Fruit fly (Drosophila melanogaster) whole organism, embryonic: Measurements from ENCODE around the gene CG3515.

Experiments
- ATbp ChIP-seq: fragments of 200-800 bp; sonication (Bioruptor generic); optimal IDR thresholded peaks from 2 replicates; lab custom pipeline; 2017; ENCODE audit warnings: missing biosample characterization, mild to moderate bottlenecking, missing genetic modification characterization, missing genetic modification reagents
- Ada2b ChIP-seq: fragments of 200-800 bp; sonication (Bioruptor generic); IDR thresholded peaks from 2 replicates; pipeline ENCODE4 v1.3.6; 2022; ENCODE audit warnings: missing biosample characterization, missing genetic modification characterization
- Atf-2 ChIP-seq: fragments of 200-800 bp; sonication (Bioruptor generic); optimal IDR thresholded peaks from 2 replicates; lab custom pipeline; 2016; ENCODE audit warnings: missing biosample characterization, missing genetic modification characterization
- Atf6 ChIP-seq: fragments of 200-800 bp; sonication (Bioruptor generic); IDR thresholded peaks from 2 replicates; pipeline ENCODE4 v1.3.6; 2022; ENCODE audit warnings: missing biosample characterization, missing genetic modification characterization
- CG10147 ChIP-seq: fragments of 200-800 bp; sonication (Bioruptor generic); optimal IDR thresholded peaks from 2 replicates; lab custom pipeline; 2019; ENCODE audit warnings: missing biosample characterization, mild to moderate bottlenecking, missing genetic modification characterization, moderate library complexity
- CG1024 ChIP-seq: fragments of 200-800 bp; sonication (Bioruptor generic); IDR thresholded peaks from 2 replicates; pipeline ENCODE4 v1.3.6; 2022; ENCODE audit warnings: missing biosample characterization, missing genetic modification characterization
- CG11695 ChIP-seq: fragments of 200-800 bp; sonication (Bioruptor generic); IDR thresholded peaks from 3 replicates; pipeline ENCODE4 v1.3.6; 2022; ENCODE audit warnings: missing biosample characterization, missing genetic modification characterization
- CG13296 ChIP-seq: fragments of 200-800 bp; sonication (Bioruptor generic); optimal IDR thresholded peaks from 3 replicates; lab custom pipeline; 2018; ENCODE audit warnings: missing biosample characterization, mild to moderate bottlenecking, missing genetic modification characterization
- CG13424 ChIP-seq: fragments of 200-800 bp; sonication (Bioruptor generic); optimal IDR thresholded peaks from 2 replicates; lab custom pipeline; 2019; ENCODE audit warnings: missing biosample characterization, mild to moderate bottlenecking, missing genetic modification characterization, moderate library complexity
- CG13894 ChIP-seq: fragments of 200-800 bp; sonication (Bioruptor generic); optimal IDR thresholded peaks from 3 replicates; lab custom pipeline; 2018; ENCODE audit warnings: missing biosample characterization, mild to moderate bottlenecking, missing genetic modification characterization, moderate library complexity
- CG17568 ChIP-seq: fragments of 200-800 bp; sonication (Bioruptor generic); optimal IDR thresholded peaks from 2 replicates; lab custom pipeline; 2018; ENCODE audit warnings: missing biosample characterization, mild to moderate bottlenecking, missing genetic modification characterization, moderate library complexity
- CG2120 ChIP-seq: fragments of 200-800 bp; sonication (Bioruptor generic); optimal IDR thresholded peaks from 3 replicates; lab custom pipeline; 2016; ENCODE audit warnings: missing biosample characterization, missing genetic modification characterization
- CG31365 ChIP-seq: fragments of 200-800 bp; sonication (Bioruptor generic); optimal IDR thresholded peaks from 2 replicates; lab custom pipeline; 2018; ENCODE audit warnings: missing biosample characterization, mild to moderate bottlenecking, missing genetic modification characterization
- CG31441 ChIP-seq: fragments of 200-800 bp; sonication (Bioruptor generic); IDR thresholded peaks from 2 replicates; pipeline ENCODE4 v1.3.6; 2022; ENCODE audit warnings: missing biosample characterization, missing genetic modification characterization
- CG34422 ChIP-seq: fragments of 200-800 bp; sonication (Bioruptor generic); IDR thresholded peaks from 3 replicates; pipeline ENCODE4 v1.3.6; 2022; ENCODE audit warnings: missing biosample characterization, missing genetic modification characterization
- CG4282 ChIP-seq: fragments of 200-800 bp; sonication (Bioruptor generic); optimal IDR thresholded peaks from 2 replicates; lab custom pipeline; 2016; ENCODE audit warnings: missing biosample characterization, missing genetic modification characterization
- CG7556 ChIP-seq: fragments of 200-800 bp; sonication (Bioruptor generic); optimal IDR thresholded peaks from 2 replicates; lab custom pipeline; 2017; ENCODE audit warnings: missing biosample characterization, mild to moderate bottlenecking, missing genetic modification characterization
- CoRest ChIP-seq: fragments of 200-800 bp; sonication (Bioruptor generic); optimal IDR thresholded peaks from 3 replicates; lab custom pipeline; 2018; ENCODE audit warnings: missing biosample characterization, mild to moderate bottlenecking, missing genetic modification characterization, moderate library complexity
- Elba2 ChIP-seq: fragments of 200-800 bp; sonication (Bioruptor generic); optimal IDR thresholded peaks from 3 replicates; lab custom pipeline; 2016; ENCODE audit warnings: missing biosample characterization, missing genetic modification characterization
- Fer1 ChIP-seq: fragments of 200-800 bp; sonication (Bioruptor generic); optimal IDR thresholded peaks from 2 replicates; lab custom pipeline; 2017; ENCODE audit warnings: missing biosample characterization, mild to moderate bottlenecking, missing genetic modification characterization
- NFAT ChIP-seq: fragments of 200-800 bp; sonication (Bioruptor generic); IDR thresholded peaks from 2 replicates; pipeline ENCODE4 v1.3.6; 2022; ENCODE audit warnings: missing biosample characterization, missing genetic modification characterization
- PHDP ChIP-seq: fragments of 200-800 bp; sonication (Bioruptor generic); optimal IDR thresholded peaks from 3 replicates; lab custom pipeline; 2018; ENCODE audit warnings: missing biosample characterization, mild to moderate bottlenecking, missing genetic modification characterization, moderate library complexity
- Ptx1 ChIP-seq: fragments of 200-800 bp; sonication (Bioruptor generic); IDR thresholded peaks from 2 replicates; pipeline ENCODE4 v1.3.6; 2022; ENCODE audit warnings: missing biosample characterization, missing genetic modification characterization
- Scr ChIP-seq: fragments of 200-800 bp; sonication (Bioruptor generic); IDR thresholded peaks from 2 replicates; pipeline ENCODE4 v1.3.6; 2022; ENCODE audit warnings: missing biosample characterization, missing genetic modification characterization; ENCODE audit not compliant: partially characterized antibody
- Sin3A ChIP-seq: fragments of >200 bp; optimal IDR thresholded peaks from 2 replicates; lab custom pipeline; 2018
- Spps ChIP-seq: fragments of 200-800 bp; sonication (Bioruptor generic); optimal IDR thresholded peaks from 2 replicates; lab custom pipeline; 2018; ENCODE audit warnings: missing biosample characterization, mild to moderate bottlenecking, missing genetic modification characterization
- Xrp1 ChIP-seq: fragments of 200-800 bp; sonication (Bioruptor generic); IDR thresholded peaks from 2 replicates; pipeline ENCODE4 v1.3.6; 2022; ENCODE audit warnings: missing biosample characterization, missing genetic modification characterization
- amos ChIP-seq: fragments of 200-800 bp; sonication (Bioruptor generic); IDR thresholded peaks from 2 replicates; pipeline ENCODE4 v1.3.6; 2022; ENCODE audit warnings: missing biosample characterization, missing genetic modification characterization; ENCODE audit not compliant: partially characterized antibody
- bigmax ChIP-seq: fragments of 200-800 bp; sonication (Bioruptor generic); optimal IDR thresholded peaks from 2 replicates; lab custom pipeline; 2018; ENCODE audit warnings: missing biosample characterization, mild to moderate bottlenecking, missing genetic modification characterization
- btn ChIP-seq: fragments of 200-800 bp; sonication (Bioruptor generic); optimal IDR thresholded peaks from 2 replicates; lab custom pipeline; 2016; ENCODE audit warnings: missing biosample characterization, missing genetic modification characterization
- chm ChIP-seq: fragments of 200-800 bp; sonication (Bioruptor generic); IDR thresholded peaks from 2 replicates; pipeline ENCODE4 v1.3.6; 2022; ENCODE audit warnings: missing biosample characterization, missing genetic modification characterization
- da ChIP-seq: fragments of 200-800 bp; sonication (Bioruptor generic); optimal IDR thresholded peaks from 2 replicates; lab custom pipeline; 2016; ENCODE audit warnings: missing biosample characterization, missing genetic modification characterization
- exex ChIP-seq: fragments of 200-800 bp; sonication (Bioruptor generic); optimal IDR thresholded peaks from 4 replicates; lab custom pipeline; 2018; ENCODE audit warnings: missing biosample characterization, mild to moderate bottlenecking, missing genetic modification characterization, moderate library complexity
- gem ChIP-seq: fragments of 200-800 bp; sonication (Bioruptor generic); optimal IDR thresholded peaks from 2 replicates; lab custom pipeline; 2019; ENCODE audit warnings: missing biosample characterization, mild to moderate bottlenecking, missing genetic modification characterization, moderate library complexity
- grn ChIP-seq: fragments of 200-800 bp; sonication (Bioruptor generic); optimal IDR thresholded peaks from 3 replicates; lab custom pipeline; 2017; ENCODE audit warnings: missing biosample characterization, missing genetic modification characterization
- gsb-n ChIP-seq: fragments of 200-800 bp; sonication (Bioruptor generic); optimal IDR thresholded peaks from 3 replicates; lab custom pipeline; 2018; ENCODE audit warnings: missing biosample characterization, mild to moderate bottlenecking, missing genetic modification characterization
- ham ChIP-seq: fragments of 200-800 bp; sonication (Bioruptor generic); IDR thresholded peaks from 2 replicates; pipeline ENCODE4 v1.3.6; 2022; ENCODE audit warnings: missing biosample characterization, missing genetic modification characterization
- hkb ChIP-seq, 2 experiments: fragments of 200-800 bp in 1 of 2; fragments of >200 bp in 1 of 2; sonication (Bioruptor generic) in 1 of 2; IDR thresholded peaks in 1 of 2; optimal IDR thresholded peaks in 1 of 2; 2 replicates each; pipeline versions ENCODE4 v1.3.6 to Lab custom; 2017 to 2022; ENCODE audit warnings: missing biosample characterization in 1 of 2, missing genetic modification characterization in 1 of 2
- hth ChIP-seq: fragments of >200 bp; optimal IDR thresholded peaks from 2 replicates; lab custom pipeline; 2017; ENCODE audit warnings: inconsistent platforms
- jing ChIP-seq: fragments of 200-800 bp; sonication (Bioruptor generic); optimal IDR thresholded peaks from 2 replicates; lab custom pipeline; 2018; ENCODE audit warnings: missing biosample characterization, mild to moderate bottlenecking, missing genetic modification characterization
- lilli ChIP-seq: fragments of 200-800 bp; sonication (Bioruptor generic); optimal IDR thresholded peaks from 3 replicates; lab custom pipeline; 2016; ENCODE audit warnings: missing biosample characterization, missing genetic modification characterization
- lmd ChIP-seq: fragments of 200-800 bp; sonication (Bioruptor generic); IDR thresholded peaks from 2 replicates; pipeline ENCODE4 v1.3.6; 2022; ENCODE audit warnings: missing biosample characterization, missing genetic modification characterization
- mirr ChIP-seq: fragments of 200-800 bp; sonication (Bioruptor generic); optimal IDR thresholded peaks from 3 replicates; lab custom pipeline; 2018; ENCODE audit warnings: missing biosample characterization, mild to moderate bottlenecking, missing genetic modification characterization
- org-1 ChIP-seq: fragments of 200-800 bp; sonication (Bioruptor generic); optimal IDR thresholded peaks from 2 replicates; lab custom pipeline; 2017; ENCODE audit warnings: missing biosample characterization, missing genetic modification characterization
- pan ChIP-seq, 4 experiments: fragments of >200 bp in 3 of 4; fragments of 200-800 bp in 1 of 4; sonication (Bioruptor generic) in 1 of 4; optimal IDR thresholded peaks in 3 of 4; IDR thresholded peaks in 1 of 4; 2 replicates each; pipeline versions ENCODE4 v1.3.6 to Lab custom; 2017 to 2022; ENCODE audit warnings: missing biosample characterization in 2 of 4, missing genetic modification characterization in 2 of 4, mixed read lengths in 1 of 4
- pfk ChIP-seq: fragments of 200-800 bp; sonication (Bioruptor generic); optimal IDR thresholded peaks from 2 replicates; lab custom pipeline; 2018; ENCODE audit warnings: missing biosample characterization, mild to moderate bottlenecking, missing genetic modification characterization, moderate library complexity
- psq ChIP-seq: fragments of 200-800 bp; sonication (Bioruptor generic); optimal IDR thresholded peaks from 2 replicates; lab custom pipeline; 2017; ENCODE audit warnings: missing biosample characterization, missing genetic modification characterization
- sens ChIP-seq: fragments of 200-800 bp; sonication (Bioruptor generic); peaks from one replicate; lab custom pipeline; 2016; ENCODE audit warnings: missing biosample characterization, missing genetic modification characterization
- shn ChIP-seq: fragments of 200-800 bp; sonication (Bioruptor generic); optimal IDR thresholded peaks from 3 replicates; lab custom pipeline; 2016; ENCODE audit warnings: missing biosample characterization, missing genetic modification characterization
- slbo ChIP-seq: fragments of 200-800 bp; sonication (Bioruptor generic); IDR thresholded peaks from 2 replicates; pipeline ENCODE4 v1.3.6; 2022; ENCODE audit warnings: missing biosample characterization, missing genetic modification characterization
- wek ChIP-seq: fragments of 200-800 bp; sonication (Bioruptor generic); optimal IDR thresholded peaks from 3 replicates; lab custom pipeline; 2018; ENCODE audit warnings: missing biosample characterization, mild to moderate bottlenecking, missing genetic modification characterization, moderate library complexity

The CG3515 gene

DNA sequence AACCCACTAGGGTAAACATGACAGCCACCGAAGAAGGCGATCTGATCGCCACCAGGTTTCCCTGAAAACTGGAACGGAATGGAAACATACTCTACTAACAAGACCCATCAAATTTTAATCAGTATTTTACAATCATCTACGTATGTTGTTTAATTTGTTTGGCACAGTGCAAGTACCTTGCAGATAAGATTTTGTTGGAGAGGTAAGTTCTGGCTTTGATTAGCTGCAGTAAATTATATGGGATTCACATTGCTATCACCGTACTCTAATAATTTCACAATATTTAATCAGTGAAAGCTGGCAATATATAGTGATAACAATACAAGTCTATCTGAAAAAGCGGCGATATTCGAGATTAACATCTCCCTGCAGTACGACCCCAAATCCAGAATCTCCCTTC lies 12.1 kb upstream of the CG3515 start, which contains the start of gene Cyp309a1:
Cyp309a1 (minus strand) TSS at position 73 of the 400 bp plus-strand sequence.
- TF ChIP-seq lilli (GFP tag; lab: Kevin White, UChicago) (no peak), pfk (GFP tag; lab: Kevin White, UChicago) (peak; percentile 15), exex (peak; percentile 74), Spps (tag; lab: Kevin White, UChicago) (no peak), btn (GFP tag; lab: Kevin White, UChicago) (no peak), gsb-n (tag; lab: Kevin White, UChicago) (no peak), Elba2 (GFP tag; lab: Kevin White, UChicago) (no peak), CG13424 (tag; lab: Kevin White, UChicago) (no peak), hth (lab: Kevin White, UChicago) (no peak), CG31365 (tag; lab: Kevin White, UChicago) (no peak), Scr (no peak), mirr (peak; percentile 4), Atf6 (GFP tag; lab: Robert Waterston, UW) (no peak), hkb (optimal IDR thresholded peaks at IDR 0.05; lab: Kevin White, UChicago) (no peak), hkb (GFP tag; IDR thresholded peaks at IDR 0.05; lab: Robert Waterston, UW) (no peak), CG17568 (GFP tag; lab: Kevin White, UChicago) (no peak), amos (no peak), da (GFP tag; lab: Kevin White, UChicago) (no peak), NFAT (no peak), bigmax (GFP tag; lab: Kevin White, UChicago) (no peak), CG4282 (GFP tag; lab: Kevin White, UChicago) (no peak), Sin3A (no peak), org-1 (GFP tag; lab: Kevin White, UChicago) (no peak), CG13296 (GFP tag; lab: Kevin White, UChicago) (no peak), grn (GFP tag; lab: Kevin White, UChicago) (peak; percentile 23)

DNA sequence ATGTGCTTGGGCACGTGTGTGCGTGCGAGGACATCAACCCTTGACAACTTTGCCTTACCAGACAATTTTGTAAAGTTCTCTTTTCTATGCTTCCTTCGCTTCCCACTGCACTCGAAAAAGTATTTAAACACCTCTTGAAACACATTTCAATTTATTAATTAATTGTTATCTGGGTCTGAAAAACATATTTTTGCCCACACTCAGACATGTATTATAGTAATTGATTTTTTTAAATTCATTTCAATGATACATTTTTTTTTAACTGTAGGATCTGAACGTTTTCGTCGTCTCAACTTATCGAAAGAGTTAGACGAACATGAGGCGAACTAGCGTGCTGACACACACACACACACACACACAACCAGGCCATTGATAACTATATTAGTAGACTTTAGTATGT lies 10.1 kb downstream of the CG3515 start:
- TF ChIP-seq wek (GFP tag; lab: Kevin White, UChicago) (no peak), chm (GFP tag; lab: Robert Waterston, UW) (no peak), CG7556 (GFP tag; lab: Kevin White, UChicago) (peak; percentile 13), CG11695 (GFP tag; lab: Robert Waterston, UW) (0 out of 3 replicates have a peak, but pooled peaks have one; percentile 22), Fer1 (GFP tag; lab: Kevin White, UChicago) (peak; percentile 36), psq (GFP tag; lab: Kevin White, UChicago) (no peak), Xrp1 (GFP tag; lab: Robert Waterston, UW) (no peak), CG10147 (GFP tag; lab: Kevin White, UChicago) (peak; percentile 7), CG34422 (GFP tag; lab: Robert Waterston, UW) (0 out of 3 replicates have a peak, but pooled peaks have one; percentile 15), CG2120 (GFP tag; lab: Kevin White, UChicago) (peak; percentile 49), jing (GFP tag; lab: Kevin White, UChicago) (no peak), CG31441 (GFP tag; lab: Robert Waterston, UW) (0 out of 2 replicates have a peak, but pooled peaks have one; percentile 24), Ptx1 (GFP tag; lab: Robert Waterston, UW) (0 out of 2 replicates have a peak, but pooled peaks have one; percentile 20), pan (optimal IDR thresholded peaks at IDR 0.05; lab: Kevin White, UChicago) (no peak), pan (GFP tag; optimal IDR thresholded peaks at IDR 0.05 in 1 of 2, IDR thresholded peaks at IDR 0.05 in 1 of 2) (peak in 1 of 2 experiments; percentile 21), PHDP (tag; lab: Kevin White, UChicago) (peak; percentile 18), gem (tag; lab: Kevin White, UChicago) (peak; percentile 48), shn (GFP tag; lab: Kevin White, UChicago) (no peak), ATbp (no peak), CG1024 (GFP tag; lab: Robert Waterston, UW) (no peak), slbo (GFP tag; lab: Robert Waterston, UW) (0 out of 2 replicates have a peak, but pooled peaks have one; percentile 6), CG13894 (tag; lab: Kevin White, UChicago) (peak; percentile 12), ham (GFP tag; lab: Robert Waterston, UW) (no peak), CoRest (tag; lab: Kevin White, UChicago) (no peak), Ada2b (0 out of 2 replicates have a peak, but pooled peaks have one; percentile 34), lmd (GFP tag; lab: Robert Waterston, UW) (peak; percentile 39; the same call in 1 of the 2 replicates), Atf-2 (GFP tag; lab: Kevin White, UChicago) (no peak), sens (GFP tag; lab: Kevin White, UChicago) (peak; percentile 59)
